Fruit fly (Drosophila melanogaster) Kc167 (cell line): Measurements from ENCODE around the gene CG18234.

Experiments
- Myc ChIP-seq: fragments of >200 bp; optimal IDR thresholded peaks from 2 replicates; lab custom pipeline; 2017; ENCODE audit warnings: missing external identifiers
- Sin3A ChIP-seq: fragments of >200 bp; optimal IDR thresholded peaks from 2 replicates; lab custom pipeline; 2018; ENCODE audit warnings: missing external identifiers
- h ChIP-seq: fragments of >200 bp; optimal IDR thresholded peaks from 3 replicates; lab custom pipeline; 2018; ENCODE audit warnings: missing external identifiers
- insv ChIP-seq: fragments of >200 bp; optimal IDR thresholded peaks from 3 replicates; lab custom pipeline; 2018; ENCODE audit warnings: missing external identifiers
- psq ChIP-seq: fragments of >200 bp; optimal IDR thresholded peaks from 2 replicates; lab custom pipeline; 2017; ENCODE audit warnings: missing external identifiers
- ttk ChIP-seq: sonication (Bioruptor generic); optimal IDR thresholded peaks from 2 replicates; lab custom pipeline; 2017; ENCODE audit warnings: missing external identifiers

CG18234 gene

dm6 chr3L:18638043-18638442 is 34.8 kb downstream of the CG18234 start:
- no peak for TF ChIP-seq psq (lab: Kevin White, UChicago)

- TF ChIP-seq ttk (lab: Kevin White, UChicago) = no peak
- no peak for TF ChIP-seq insv (lab: Kevin White, UChicago)
- TF ChIP-seq Myc = no peak
- no peak for TF ChIP-seq Sin3A
- TF ChIP-seq h (lab: Kevin White, UChicago) = no peak
- no peak for TF ChIP-seq psq (lab: Kevin White, UChicago)
Observed at dm6 chr3L:18638487-18638886, 35.3 kb downstream of the CG18234 start.

- TF ChIP-seq h (lab: Kevin White, UChicago) (no peak), Sin3A (no peak), Myc (no peak), ttk (lab: Kevin White, UChicago) (no peak), insv (lab: Kevin White, UChicago) (no peak), psq (lab: Kevin White, UChicago) (no peak)
Observed at dm6 chr3L:18640584-18641527, 37.6 kb downstream of the CG18234 start.

- no peak for TF ChIP-seq Sin3A
- no peak for TF ChIP-seq ttk (lab: Kevin White, UChicago)
- TF ChIP-seq h (lab: Kevin White, UChicago) = no peak
- no peak for TF ChIP-seq Myc
- TF ChIP-seq psq (lab: Kevin White, UChicago) = no peak
- no peak for TF ChIP-seq insv (lab: Kevin White, UChicago)
Observed at dm6 chr3L:18643222-18643621, 40.0 kb downstream of the CG18234 start.

dm6 chr3L:18653737-18654136 is 50.5 kb downstream of the CG18234 start:
- no peak for TF ChIP-seq Sin3A
